Worm (Caenorhabditis elegans): ENCODE data around the gene spp-31.
"Not testable (repeated sequence)": the region's sequence is repeated elsewhere in the genome, so short reads cannot be mapped to it uniquely, and the experiment has no call there.

Gene spp-31

ce11 chrIV:1448528-1448927 is 42.2 kb downstream of the spp-31 start:
- peak; percentile 42; the same call in 1 of the 2 replicates for TF ChIP-seq madf-6 (GFP tag; IDR thresholded peaks at IDR 0.05)
- TF ChIP-seq hmg-1.2 (GFP tag; IDR thresholded peaks at IDR 0.05): peak; percentile 29; the same call in 1 of the 2 replicates
- peak; percentile 79 for TF ChIP-seq lin-26 (GFP tag; IDR thresholded peaks at IDR 0.05)
- TF ChIP-seq mcd-1 (GFP tag; IDR thresholded peaks at IDR 0.05): peak; percentile 27; the same call in 1 of the 2 replicates
- not testable (repeated sequence) for TF ChIP-seq rpc-1 (optimal IDR thresholded peaks at IDR 0.05)
- peak; percentile 21 for TF ChIP-seq rpc-1 (tag; optimal IDR thresholded peaks at IDR 0.05)
- TF ChIP-seq egl-44 (GFP tag; IDR thresholded peaks at IDR 0.05): peak; percentile 69
- 0 out of 2 replicates have a peak, but pooled peaks have one; percentile 31 for TF ChIP-seq pbrm-1 (GFP tag; IDR thresholded peaks at IDR 0.05)

ce11 chrIV:1452480-1452879 is 46.1 kb downstream of the spp-31 start:
- no peak for TF ChIP-seq ekl-4 (GFP tag; IDR thresholded peaks at IDR 0.05)
- peak; percentile 12 for TF ChIP-seq ztf-26 (tag; optimal IDR thresholded peaks at IDR 0.05)
- TF ChIP-seq nhr-120 (GFP tag; IDR thresholded peaks at IDR 0.05): no peak

ce11 chrIV:1453451-1453850 is 47.1 kb downstream of the spp-31 start:
- TF ChIP-seq D2030.7 (GFP tag; IDR thresholded peaks at IDR 0.05) (no peak), lag-1 (GFP tag; IDR thresholded peaks at IDR 0.05) (no peak), F23B12.7 (tag; optimal IDR thresholded peaks at IDR 0.05; ENCODE audit: insufficient read depth) (no peak), ceh-79 (tag; optimal IDR thresholded peaks at IDR 0.05) (no peak), unc-62 (GFP tag; optimal IDR thresholded peaks at IDR 0.05) (no peak), nhr-80 (tag; optimal IDR thresholded peaks at IDR 0.05) (no peak), lsy-27 (tag; optimal IDR thresholded peaks at IDR 0.05; ENCODE audit: borderline replicate concordance, insufficient read depth) (no peak), dox-1 (GFP tag; IDR thresholded peaks at IDR 0.05) (no peak), atf-7 (tag; optimal IDR thresholded peaks at IDR 0.05) (no peak), F37B4.10 (GFP tag; IDR thresholded peaks at IDR 0.05) (no peak), xnd-1 (tag; optimal IDR thresholded peaks at IDR 0.05) (no peak), F55B11.4 (tag; optimal IDR thresholded peaks at IDR 0.05; ENCODE audit: borderline replicate concordance, insufficient read depth) (no peak), repo-1 (tag; optimal IDR thresholded peaks at IDR 0.05) (no peak), F10E7.11 (tag; optimal IDR thresholded peaks at IDR 0.05) (no peak), C17E4.6 (GFP tag; IDR thresholded peaks at IDR 0.05) (no peak), ccch-3 (GFP tag; optimal IDR thresholded peaks at IDR 0.05) (no peak), ztf-3 (GFP tag; optimal IDR thresholded peaks at IDR 0.05) (no peak), mcd-1 (GFP tag; IDR thresholded peaks at IDR 0.05) (no peak), T26A5.8 (tag; optimal IDR thresholded peaks at IDR 0.05) (no peak), Y53F4B.3 (GFP tag; IDR thresholded peaks at IDR 0.05) (no peak)

- TF ChIP-seq cebp-1 (GFP tag; IDR thresholded peaks at IDR 0.05): no peak
- peak; percentile 24 for TF ChIP-seq cebp-1 (tag; optimal IDR thresholded peaks at IDR 0.05)
- TF ChIP-seq tbx-9 (tag; optimal IDR thresholded peaks at IDR 0.05; ENCODE audit: borderline replicate concordance): no peak
- no peak for TF ChIP-seq snpc-1.1 (tag; optimal IDR thresholded peaks at IDR 0.05; ENCODE audit: insufficient read depth)
- TF ChIP-seq atf-7 (tag; optimal IDR thresholded peaks at IDR 0.05): peak; percentile 67
- TF ChIP-seq tbp1 (GFP tag; optimal IDR thresholded peaks at IDR 0.05): peak; percentile 39
- TF ChIP-seq F39B2.1 (GFP tag; IDR thresholded peaks at IDR 0.05): no peak
- peak; percentile 33 for TF ChIP-seq lin-40 (tag; optimal IDR thresholded peaks at IDR 0.05)
- TF ChIP-seq D2030.7 (GFP tag; IDR thresholded peaks at IDR 0.05): no peak
- no peak for TF ChIP-seq ceh-58 (GFP tag; IDR thresholded peaks at IDR 0.05)
- no peak for TF ChIP-seq die-1 (tag; optimal IDR thresholded peaks at IDR 0.05)
- TF ChIP-seq rcor-1 (GFP tag; IDR thresholded peaks at IDR 0.05): no peak
- no peak for TF ChIP-seq him-1 (tag; optimal IDR thresholded peaks at IDR 0.05)
- TF ChIP-seq F23B12.7 (tag; optimal IDR thresholded peaks at IDR 0.05; ENCODE audit: insufficient read depth): no peak
- TF ChIP-seq ztf-26 (tag; optimal IDR thresholded peaks at IDR 0.05): peak; percentile 2
- no peak for TF ChIP-seq nfyb-1 (GFP tag; IDR thresholded peaks at IDR 0.05)
- TF ChIP-seq aptf-3 (GFP tag; IDR thresholded peaks at IDR 0.05): no peak
- no peak for TF ChIP-seq T07F8.4 (tag; optimal IDR thresholded peaks at IDR 0.05)
- TF ChIP-seq Y95B8A.8 (GFP tag; IDR thresholded peaks at IDR 0.05): 0 out of 2 replicates have a peak, but pooled peaks have one; percentile 22
- peak; percentile 5; the same call in 1 of the 2 replicates for TF ChIP-seq hmg-1.2 (GFP tag; IDR thresholded peaks at IDR 0.05)
- TF ChIP-seq ztf-25 (GFP tag; IDR thresholded peaks at IDR 0.05): no peak
Observed at ce11 chrIV:1454194-1454593, 47.8 kb downstream of the spp-31 start.

All from whole organism, young adult.